Worm (Caenorhabditis elegans) whole organism, L3 larva: ENCODE measurements around the gene str-229.

Experiments
- R02D3.7 ChIP-seq: fragments of 150-350 bp; optimal IDR thresholded peaks from 2 replicates; lab custom pipeline; 2014; ENCODE audit warnings: missing biosample characterization, missing genetic modification characterization
- ZK546.5 ChIP-seq: sonication (generic microtip); optimal IDR thresholded peaks from 2 replicates; lab custom pipeline; 2017; ENCODE audit warnings: missing biosample characterization, missing genetic modification characterization
- ceh-16 ChIP-seq: sonication (generic microtip); optimal IDR thresholded peaks from 2 replicates; lab custom pipeline; 2017; ENCODE audit warnings: missing biosample characterization, missing genetic modification characterization
- ceh-28 ChIP-seq: fragments of 150-350 bp; optimal IDR thresholded peaks from 2 replicates; lab custom pipeline; 2014; ENCODE audit warnings: missing biosample characterization, missing genetic modification reagents, missing genetic modification characterization
- ceh-82 ChIP-seq: fragments of 150-350 bp; optimal IDR thresholded peaks from 2 replicates; lab custom pipeline; 2014; ENCODE audit warnings: missing biosample characterization, missing genetic modification characterization
- ceh-9 ChIP-seq: sonication (generic microtip); optimal IDR thresholded peaks from 2 replicates; lab custom pipeline; 2018; ENCODE audit warnings: missing biosample characterization, missing genetic modification characterization
- egl-27 ChIP-seq: sonication (generic microtip); optimal IDR thresholded peaks from 4 replicates; lab custom pipeline; 2017; ENCODE audit warnings: missing biosample characterization, missing genetic modification reagents, missing genetic modification characterization
- egl-5 ChIP-seq: fragments of 150-350 bp; optimal IDR thresholded peaks from 2 replicates; lab custom pipeline; 2017; ENCODE audit warnings: missing biosample characterization, missing genetic modification reagents, missing genetic modification characterization, inconsistent platforms
- elt-1 ChIP-seq: fragments of 150-350 bp; optimal IDR thresholded peaks from 2 replicates; lab custom pipeline; 2014; ENCODE audit warnings: missing biosample characterization, missing genetic modification characterization
- elt-2 ChIP-seq: sonication (generic microtip); optimal IDR thresholded peaks from 2 replicates; lab custom pipeline; 2016; ENCODE audit warnings: missing genetic modification reagents, mild to moderate bottlenecking, missing genetic modification characterization, missing compliant biosample characterization
- elt-3 ChIP-seq, 3 experiments: fragments of 150-350 bp in 1 of 3; sonication (generic microtip) in 2 of 3; optimal IDR thresholded peaks; 2 replicates in 2 of 3; 4 replicates in 1 of 3; lab custom pipeline; 2014 to 2017; ENCODE audit warnings: missing biosample characterization in 3 of 3, missing genetic modification characterization in 3 of 3
- eor-1 ChIP-seq, 2 experiments: fragments of 150-350 bp; optimal IDR thresholded peaks; 2 replicates each; lab custom pipeline; 2014 to 2018; ENCODE audit warnings: missing biosample characterization in 2 of 2, missing genetic modification characterization in 2 of 2
- fkh-2 ChIP-seq: fragments of 150-350 bp; optimal IDR thresholded peaks from 2 replicates; lab custom pipeline; 2014; ENCODE audit warnings: missing biosample characterization, missing genetic modification reagents, missing genetic modification characterization
- fos-1 ChIP-seq: fragments of 150-350 bp; optimal IDR thresholded peaks from 2 replicates; lab custom pipeline; 2014; ENCODE audit warnings: missing biosample characterization, missing genetic modification characterization
- jun-1 ChIP-seq: fragments of 150-350 bp; optimal IDR thresholded peaks from 2 replicates; lab custom pipeline; 2014; ENCODE audit warnings: missing biosample characterization, missing genetic modification reagents, missing genetic modification characterization
- lin-39 ChIP-seq: fragments of 150-350 bp; optimal IDR thresholded peaks from 2 replicates; lab custom pipeline; 2018; ENCODE audit warnings: missing biosample characterization, missing genetic modification reagents, missing genetic modification characterization
- mdl-1 ChIP-seq: fragments of 150-350 bp; optimal IDR thresholded peaks from 2 replicates; lab custom pipeline; 2014; ENCODE audit warnings: missing biosample characterization, missing genetic modification characterization
- mml-1 ChIP-seq: fragments of 150-350 bp; sonication (generic microtip); optimal IDR thresholded peaks from 3 replicates; lab custom pipeline; 2014; ENCODE audit warnings: missing biosample characterization, missing genetic modification characterization
- nfya-1 ChIP-seq: sonication (generic microtip); optimal IDR thresholded peaks from 2 replicates; lab custom pipeline; 2017; ENCODE audit warnings: missing genetic modification characterization, mild to moderate bottlenecking, missing compliant biosample characterization, antibody characterized with exemption, moderate library complexity; ENCODE audit not compliant: insufficient read depth
- nhr-11 ChIP-seq: fragments of 150-350 bp; optimal IDR thresholded peaks from 2 replicates; lab custom pipeline; 2014; ENCODE audit warnings: missing biosample characterization, missing genetic modification characterization
- nhr-12 ChIP-seq: fragments of 150-350 bp; optimal IDR thresholded peaks from 2 replicates; lab custom pipeline; 2014; ENCODE audit warnings: missing biosample characterization, missing genetic modification characterization
- nhr-23 ChIP-seq: fragments of 150-350 bp; optimal IDR thresholded peaks from 2 replicates; lab custom pipeline; 2014; ENCODE audit warnings: missing biosample characterization, missing genetic modification reagents, missing genetic modification characterization
- nhr-28 ChIP-seq: fragments of 150-350 bp; optimal IDR thresholded peaks from 2 replicates; lab custom pipeline; 2014; ENCODE audit warnings: missing biosample characterization, missing genetic modification characterization
- nhr-43 ChIP-seq: sonication (generic microtip); optimal IDR thresholded peaks from 2 replicates; lab custom pipeline; 2016; ENCODE audit warnings: mild to moderate bottlenecking, missing genetic modification characterization, missing compliant biosample characterization; ENCODE audit not compliant: poor library complexity, severe bottlenecking
- nhr-67 ChIP-seq: fragments of 150-350 bp; optimal IDR thresholded peaks from 2 replicates; lab custom pipeline; 2014; ENCODE audit warnings: missing biosample characterization, missing genetic modification characterization
- nhr-76 ChIP-seq: fragments of 150-350 bp; sonication (generic microtip); optimal IDR thresholded peaks from 5 replicates; lab custom pipeline; 2014; ENCODE audit warnings: missing biosample characterization, missing genetic modification characterization
- nhr-77 ChIP-seq: fragments of 150-350 bp; optimal IDR thresholded peaks from 2 replicates; lab custom pipeline; 2014; ENCODE audit warnings: missing biosample characterization, missing genetic modification characterization
- pha-4 ChIP-seq: fragments of 150-350 bp; optimal IDR thresholded peaks from 2 replicates; lab custom pipeline; 2014; ENCODE audit warnings: missing biosample characterization, missing genetic modification reagents, missing genetic modification characterization
- pqm-1 ChIP-seq: fragments of 150-350 bp; optimal IDR thresholded peaks from 2 replicates; lab custom pipeline; 2017; ENCODE audit warnings: missing biosample characterization, missing genetic modification characterization, inconsistent platforms
- sea-2 ChIP-seq: fragments of 150-350 bp; sonication (generic microtip); optimal IDR thresholded peaks from 4 replicates; lab custom pipeline; 2014; ENCODE audit warnings: missing biosample characterization, missing genetic modification reagents, missing genetic modification characterization
- skn-1 ChIP-seq: fragments of 150-350 bp; optimal IDR thresholded peaks from 2 replicates; lab custom pipeline; 2014; ENCODE audit warnings: missing biosample characterization, missing genetic modification characterization
- snpc-4 ChIP-seq: fragments of 150-350 bp; optimal IDR thresholded peaks from 2 replicates; lab custom pipeline; 2014; ENCODE audit warnings: missing biosample characterization, missing genetic modification characterization
- tbx-2 ChIP-seq: sonication (generic microtip); optimal IDR thresholded peaks from 2 replicates; lab custom pipeline; 2016; ENCODE audit warnings: mild to moderate bottlenecking, missing genetic modification characterization, missing compliant biosample characterization
- unc-39 ChIP-seq: sonication (generic microtip); optimal IDR thresholded peaks from 4 replicates; lab custom pipeline; 2017; ENCODE audit warnings: missing biosample characterization, missing genetic modification characterization
- zag-1 ChIP-seq: fragments of 150-350 bp; optimal IDR thresholded peaks from 2 replicates; lab custom pipeline; 2014; ENCODE audit warnings: missing biosample characterization, missing genetic modification characterization
- ztf-4 ChIP-seq: fragments of 150-350 bp; optimal IDR thresholded peaks from 2 replicates; lab custom pipeline; 2014; ENCODE audit warnings: missing biosample characterization, missing genetic modification characterization

The str-229 gene

DNA sequence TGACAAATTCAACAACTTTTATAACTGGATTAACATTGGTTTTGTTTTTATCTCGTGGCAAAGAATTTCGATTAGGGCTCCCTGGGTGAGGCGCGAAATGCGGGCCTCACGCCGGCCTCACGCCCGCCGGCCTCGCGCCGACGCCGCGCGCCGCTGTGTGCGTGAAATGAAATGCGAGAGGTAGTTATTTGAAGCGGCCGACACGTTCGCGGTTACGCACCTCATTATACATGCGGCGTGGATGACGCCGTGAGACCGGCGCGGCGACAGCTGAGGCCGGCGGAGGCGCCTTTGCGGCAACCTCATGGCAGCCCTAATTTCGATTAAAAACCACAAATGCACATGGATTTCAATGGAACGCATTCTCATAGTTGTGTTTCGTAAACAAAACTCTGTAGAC lies 25.2 kb upstream of the str-229 start:
- TF ChIP-seq snpc-4, result no peak
- TF ChIP-seq ceh-16, result no peak
- no peak for TF ChIP-seq unc-39 (tag; lab: Kevin White, UChicago)
- TF ChIP-seq nhr-23 (tag; lab: Kevin White, UChicago), result no peak
- no peak for TF ChIP-seq nhr-11 (tag; lab: Kevin White, UChicago)
- no peak for TF ChIP-seq egl-5 (tag; lab: Kevin White, UChicago)
- no peak for TF ChIP-seq nhr-28 (tag; lab: Kevin White, UChicago)
- no peak for TF ChIP-seq jun-1 (tag; lab: Kevin White, UChicago)
- no peak for TF ChIP-seq eor-1 (tag; optimal IDR thresholded peaks at IDR 0.05; lab: Kevin White, UChicago)
- no peak for TF ChIP-seq nhr-67
- TF ChIP-seq lin-39 (tag; lab: Kevin White, UChicago), result no peak

DNA sequence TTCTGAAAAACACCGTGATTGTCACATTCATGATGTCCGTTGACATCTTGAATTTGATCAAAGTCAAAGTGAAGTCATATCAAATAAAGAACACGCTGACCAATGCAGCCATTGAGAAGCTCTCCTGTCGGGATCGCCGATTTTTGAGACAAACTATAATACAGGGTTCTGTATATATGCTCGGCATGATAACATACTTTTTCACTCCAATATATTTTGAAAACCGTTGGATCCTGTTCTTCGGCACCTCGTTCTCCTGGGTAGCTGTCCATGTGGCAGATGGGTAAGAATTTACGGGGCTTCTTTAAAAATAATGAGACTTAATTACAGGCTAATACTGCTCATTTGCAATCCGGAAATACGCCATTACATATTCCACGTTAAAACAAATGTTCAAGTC lies 20.2 kb upstream of the str-229 start:
- no peak for TF ChIP-seq pha-4 (tag; lab: Kevin White, UChicago)
- TF ChIP-seq egl-5 (tag; lab: Kevin White, UChicago), result no peak
- no peak for TF ChIP-seq nhr-23 (tag; lab: Kevin White, UChicago)
- TF ChIP-seq nhr-43 (tag; lab: Kevin White, UChicago), result no peak

DNA sequence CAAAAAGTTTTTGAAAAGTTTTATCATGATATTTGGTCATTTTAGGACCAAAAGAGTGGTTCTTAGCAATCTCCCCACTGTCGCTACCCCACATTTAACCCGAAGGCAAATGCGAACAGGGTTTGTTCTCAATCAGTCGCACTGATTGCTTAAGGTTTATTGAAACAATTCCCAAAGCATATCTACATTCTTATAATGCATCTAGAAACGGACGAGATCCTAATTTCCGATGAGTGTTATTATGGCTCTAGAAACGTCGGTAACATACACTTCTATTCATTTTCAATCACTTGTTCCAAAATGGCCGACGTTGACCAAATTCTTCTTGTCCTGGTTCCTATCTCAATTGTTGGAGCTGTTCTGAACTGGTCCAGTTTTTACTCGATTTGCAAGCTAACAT lies 19.3 kb upstream of the str-229 start, which contains the start of gene srx-65:
Gene srx-65, plus strand, starts transcription at position 301 of the 400 bp plus-strand sequence.
- TF ChIP-seq sea-2 (GFP tag; lab: Kevin White, UChicago) (no peak), elt-2 (tag; lab: Kevin White, UChicago) (no peak), pqm-1 (tag; lab: Kevin White, UChicago) (no peak)

DNA sequence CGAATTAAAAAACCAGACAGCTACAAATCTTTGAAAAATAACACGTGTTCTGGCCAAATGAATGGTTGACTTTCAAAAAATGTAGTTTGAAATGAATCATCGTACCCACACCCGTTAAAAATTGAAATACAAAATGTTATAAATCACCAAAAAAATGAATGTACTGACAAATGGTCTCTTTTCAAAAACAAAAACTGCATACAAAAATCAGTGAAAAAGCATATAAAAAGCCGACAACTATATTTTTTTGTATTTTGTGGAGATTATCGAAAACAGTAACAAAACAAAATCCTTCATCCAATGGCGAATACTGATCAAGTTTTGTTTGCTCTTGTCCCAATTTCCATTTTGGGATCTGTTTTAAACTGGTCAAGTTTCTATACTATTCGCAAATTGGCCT lies 16.9 kb upstream of the str-229 start, which contains the start of gene srx-66:
Gene srx-66, plus strand, starts transcription at position 301 of the 400 bp plus-strand sequence.
- no peak for TF ChIP-seq nhr-12 (tag; lab: Kevin White, UChicago)
- TF ChIP-seq nhr-43 (tag; lab: Kevin White, UChicago), result no peak
- TF ChIP-seq nhr-67, result no peak
- TF ChIP-seq R02D3.7, result no peak
- TF ChIP-seq nhr-77 (tag; lab: Kevin White, UChicago), result no peak
- no peak for TF ChIP-seq zag-1 (tag; lab: Kevin White, UChicago)
- no peak for TF ChIP-seq tbx-2 (tag; lab: Kevin White, UChicago)
- TF ChIP-seq nfya-1 (tag; lab: Kevin White, UChicago), result no peak
- TF ChIP-seq snpc-4, result no peak
- TF ChIP-seq nhr-28 (tag; lab: Kevin White, UChicago), result no peak
- no peak for TF ChIP-seq mdl-1
- TF ChIP-seq elt-3 (tag; optimal IDR thresholded peaks at IDR 0.05; lab: Kevin White, UChicago), result no peak
- TF ChIP-seq mml-1 (tag; lab: Kevin White, UChicago), result no peak
- TF ChIP-seq skn-1 (tag; lab: Kevin White, UChicago), result no peak
- no peak for TF ChIP-seq ceh-82
- no peak for TF ChIP-seq egl-27 (tag; lab: Kevin White, UChicago)
- TF ChIP-seq nhr-11 (tag; lab: Kevin White, UChicago), result no peak
- no peak for TF ChIP-seq fkh-2
- no peak for TF ChIP-seq elt-1
- TF ChIP-seq ceh-9 (tag; lab: Kevin White, UChicago), result no peak
- TF ChIP-seq, all 47 proteins: peak for 0

DNA sequence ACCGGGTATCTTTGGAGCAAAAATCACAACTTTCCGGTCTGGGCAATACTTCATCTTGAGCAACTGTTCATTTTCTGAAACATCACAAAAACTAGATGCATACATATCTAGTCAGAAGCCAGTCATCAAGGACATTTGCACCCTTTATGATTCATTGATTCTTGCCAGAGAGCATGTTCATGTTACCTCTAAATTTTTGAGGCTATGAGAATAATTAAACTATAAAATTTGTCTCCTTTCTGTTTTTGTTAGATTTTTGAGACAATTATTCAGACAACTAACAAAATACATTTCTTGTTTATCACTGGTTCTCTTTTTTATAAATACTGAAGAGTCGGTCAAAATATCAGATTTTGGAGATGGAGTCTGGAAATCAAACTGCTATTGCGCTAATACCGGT lies 14.1 kb upstream of the str-229 start, which contains the start of gene srx-67:
Gene srx-67, plus strand, starts transcription at position 301 of the 400 bp plus-strand sequence.
- TF ChIP-seq skn-1 (tag; lab: Kevin White, UChicago), result no peak
- no peak for TF ChIP-seq ZK546.5 (tag; lab: Kevin White, UChicago)
- no peak for TF ChIP-seq egl-5 (tag; lab: Kevin White, UChicago)
- no peak for TF ChIP-seq pha-4 (tag; lab: Kevin White, UChicago)
- TF ChIP-seq mml-1 (tag; lab: Kevin White, UChicago), result no peak
- no peak for TF ChIP-seq nhr-23 (tag; lab: Kevin White, UChicago)
- no peak for TF ChIP-seq eor-1 (tag; optimal IDR thresholded peaks at IDR 0.05; lab: Kevin White, UChicago)
- TF ChIP-seq nfya-1 (tag; lab: Kevin White, UChicago), result no peak
- TF ChIP-seq ztf-4 (tag; lab: Kevin White, UChicago), result no peak
- TF ChIP-seq jun-1 (tag; lab: Kevin White, UChicago), result no peak
- no peak for TF ChIP-seq nhr-11 (tag; lab: Kevin White, UChicago)
- TF ChIP-seq nhr-67, result no peak
- no peak for TF ChIP-seq egl-27 (tag; lab: Kevin White, UChicago)
- TF ChIP-seq fos-1, result no peak
- TF ChIP-seq ceh-28 (tag; lab: Kevin White, UChicago), result no peak
- no peak for TF ChIP-seq tbx-2 (tag; lab: Kevin White, UChicago)
- TF ChIP-seq nhr-76 (tag; lab: Kevin White, UChicago), result no peak
